Worm (Caenorhabditis elegans) whole organism, L4 larva: Measurements from ENCODE around the gene C24H10.2.

Experiments
- egl-27 ChIP-seq: sonication (generic microtip); optimal IDR thresholded peaks from 3 replicates; lab custom pipeline; 2017; ENCODE audit warnings: missing biosample characterization, missing genetic modification reagents, missing genetic modification characterization
- lsy-2 ChIP-seq, 2 experiments: fragments of 150-350 bp in 1 of 2; sonication (generic microtip) in 1 of 2; optimal IDR thresholded peaks; 2 replicates each; lab custom pipeline; 2014 to 2017; ENCODE audit warnings: missing biosample characterization in 2 of 2, missing genetic modification characterization in 2 of 2
- mdl-1 ChIP-seq, 2 experiments: fragments of 150-350 bp in 1 of 2; sonication (generic microtip) in 1 of 2; optimal IDR thresholded peaks; 2 replicates each; lab custom pipeline; 2014 to 2017; ENCODE audit warnings: missing biosample characterization in 2 of 2, missing genetic modification characterization in 2 of 2
- mep-1 ChIP-seq: fragments of 150-350 bp; sonication (generic microtip); optimal IDR thresholded peaks from 3 replicates; lab custom pipeline; 2014; ENCODE audit warnings: missing biosample characterization, missing genetic modification characterization
- nhr-10 ChIP-seq: fragments of 150-350 bp; optimal IDR thresholded peaks from 2 replicates; lab custom pipeline; 2014; ENCODE audit warnings: missing biosample characterization, missing genetic modification characterization
- tag-97 ChIP-seq: fragments of 200-800 bp; sonication (Bioruptor generic); IDR thresholded peaks from 2 replicates; pipeline ENCODE4 v1.3.6; 2022; ENCODE audit warnings: missing genetic modification characterization, missing compliant biosample characterization

- no peak for TF ChIP-seq lsy-2 (tag; optimal IDR thresholded peaks at IDR 0.05; lab: Kevin White, UChicago)
- TF ChIP-seq mep-1 (tag; lab: Kevin White, UChicago), result no peak
- no peak for TF ChIP-seq tag-97 (GFP tag; lab: Robert Waterston, UW)
- TF ChIP-seq nhr-10 (tag; lab: Kevin White, UChicago), result no peak
- no peak for TF ChIP-seq egl-27 (tag; lab: Kevin White, UChicago)
- no peak for TF ChIP-seq mdl-1 (tag; optimal IDR thresholded peaks at IDR 0.05; lab: Kevin White, UChicago)
These were observed 44.7 kb downstream of the C24H10.2 start, which contains the start of gene C42D8.1 for ce11 chrX:5109130-5109529.
